Worm (Caenorhabditis elegans) whole organism, early embryonic: ENCODE results near the gene dod-21.

ENCODE experiments used
- B0310.2 ChIP-seq: sonication (generic microtip); optimal IDR thresholded peaks from 2 replicates; lab custom pipeline; 2016; ENCODE audit warnings: mild to moderate bottlenecking, missing genetic modification characterization, missing compliant biosample characterization
- F13C5.2 ChIP-seq: sonication (generic microtip); optimal IDR thresholded peaks from 2 replicates; lab custom pipeline; 2017; ENCODE audit warnings: mild to moderate bottlenecking, missing genetic modification characterization, inconsistent platforms, missing compliant biosample characterization
- aly-1 ChIP-seq: sonication (generic microtip); optimal IDR thresholded peaks from 2 replicates; lab custom pipeline; 2016; ENCODE audit warnings: missing genetic modification characterization, missing compliant biosample characterization
- ama-1 ChIP-seq: fragments of 150-350 bp; optimal IDR thresholded peaks from 2 replicates; lab custom pipeline; 2014
- ceh-13 ChIP-seq: fragments of 200-800 bp; sonication (Bioruptor generic); optimal IDR thresholded peaks from 2 replicates; lab custom pipeline; 2018; ENCODE audit warnings: mild to moderate bottlenecking, missing genetic modification characterization, missing compliant biosample characterization
- ceh-36 ChIP-seq: sonication (generic microtip); optimal IDR thresholded peaks from 2 replicates; lab custom pipeline; 2016; ENCODE audit warnings: missing genetic modification characterization, inconsistent platforms, missing compliant biosample characterization
- ets-7 ChIP-seq: sonication (generic microtip); optimal IDR thresholded peaks from 2 replicates; lab custom pipeline; 2016; ENCODE audit warnings: missing genotype, missing genetic modification characterization, missing compliant biosample characterization
- flt-1 ChIP-seq: fragments of 200-800 bp; sonication (Bioruptor generic); IDR thresholded peaks from 2 replicates; pipeline ENCODE4 v1.3.6; 2022; ENCODE audit warnings: missing genetic modification characterization, missing compliant biosample characterization
- hmbx-1 ChIP-seq: sonication (generic microtip); optimal IDR thresholded peaks from 2 replicates; lab custom pipeline; 2016; ENCODE audit warnings: mild to moderate bottlenecking, missing genetic modification characterization, missing compliant biosample characterization
- hmg-4 ChIP-seq: fragments of 200-800 bp; sonication (Bioruptor generic); optimal IDR thresholded peaks from 2 replicates; lab custom pipeline; 2018; ENCODE audit warnings: mild to moderate bottlenecking, missing genetic modification characterization, missing compliant biosample characterization
- hnd-1 ChIP-seq: sonication (generic microtip); optimal IDR thresholded peaks from 2 replicates; lab custom pipeline; 2016; ENCODE audit warnings: missing genetic modification characterization, missing compliant biosample characterization
- pes-1 ChIP-seq: fragments of 200-800 bp; sonication (Bioruptor generic); IDR thresholded peaks from 2 replicates; pipeline ENCODE4 v1.3.6; 2022; ENCODE audit warnings: missing genetic modification reagents, missing genetic modification characterization, missing compliant biosample characterization
- scrt-1 ChIP-seq: fragments of 200-800 bp; sonication (Bioruptor generic); IDR thresholded peaks from 2 replicates; pipeline ENCODE4 v1.3.6; 2022; ENCODE audit warnings: missing genetic modification characterization, missing compliant biosample characterization
- sea-1 ChIP-seq: fragments of 200-800 bp; sonication (Bioruptor generic); conservative IDR thresholded peaks from 2 replicates; pipeline ENCODE4 v1.3.6; 2022; ENCODE audit warnings: missing genetic modification characterization, missing compliant biosample characterization
- tbx-11 ChIP-seq: fragments of 200-800 bp; sonication (Bioruptor generic); IDR thresholded peaks from 2 replicates; pipeline ENCODE4 v1.3.6; 2022; ENCODE audit warnings: missing genetic modification characterization, missing compliant biosample characterization
- tbx-37 ChIP-seq: fragments of 200-800 bp; sonication (Bioruptor generic); conservative IDR thresholded peaks from 2 replicates; pipeline ENCODE4 v1.3.6; 2022; ENCODE audit warnings: missing genetic modification reagents, missing genetic modification characterization, missing compliant biosample characterization
- tra-4 ChIP-seq: sonication (generic microtip); optimal IDR thresholded peaks from 2 replicates; lab custom pipeline; 2017; ENCODE audit warnings: missing genetic modification characterization, missing compliant biosample characterization

The dod-21 gene

ce11 chrIV:12936221-12936776 lies at the start of gene dod-21, which contains the start of gene cld-1:
Gene dod-21, plus strand, starts transcription at chrIV:12936738.
Gene cld-1, minus strand, starts transcription at chrIV:12936271.
- no peak for TF ChIP-seq tbx-37 (GFP tag; lab: Robert Waterston, UW)
- TF ChIP-seq tbx-11 (GFP tag; lab: Robert Waterston, UW) = no peak
- TF ChIP-seq ceh-13 = no peak
- no peak for TF ChIP-seq ama-1 (lab: Kevin White, UChicago)
- TF ChIP-seq hmg-4 (GFP tag; lab: Kevin White, UChicago) = no peak
- TF ChIP-seq hnd-1 = no peak
- TF ChIP-seq scrt-1 = no peak
- TF ChIP-seq aly-1 (tag; lab: Kevin White, UChicago) = no peak

DNA sequence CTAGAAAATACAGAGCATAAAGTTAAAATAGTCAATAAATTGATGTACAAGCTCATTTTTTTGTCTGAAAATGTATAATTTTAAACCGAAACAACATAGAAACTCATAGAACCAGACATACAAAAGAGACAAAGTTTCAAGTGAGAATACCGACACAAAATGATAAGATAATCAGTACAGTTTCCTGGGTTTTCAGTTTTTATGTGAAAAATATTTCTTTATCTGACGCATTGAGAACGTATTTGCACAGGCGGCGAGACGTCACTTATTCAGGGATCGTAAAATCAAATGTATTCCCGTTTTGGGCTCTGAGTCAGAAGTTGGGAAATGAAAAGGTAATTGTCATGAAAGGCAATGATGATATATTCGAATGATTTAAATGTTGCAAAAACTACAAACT lies 46.1 kb upstream of the dod-21 start, which contains the start of gene K08D8.6:
K08D8.6 (minus strand) TSS at position 64 of the 400 bp plus-strand sequence.
- TF ChIP-seq ama-1 (lab: Kevin White, UChicago) (no peak), aly-1 (tag; lab: Kevin White, UChicago) (no peak), hnd-1 (no peak), tbx-37 (GFP tag; lab: Robert Waterston, UW) (no peak), ets-7 (no peak), flt-1 (no peak)

- TF ChIP-seq sea-1 (GFP tag; lab: Robert Waterston, UW) (no peak), B0310.2 (no peak), aly-1 (tag; lab: Kevin White, UChicago) (no peak), flt-1 (no peak), ceh-13 (no peak), tbx-11 (GFP tag; lab: Robert Waterston, UW) (no peak), tra-4 (tag; lab: Kevin White, UChicago) (no peak), hmg-4 (GFP tag; lab: Kevin White, UChicago) (no peak)
These were observed 45.5 kb upstream of the dod-21 start for ce11 chrIV:12891080-12891479.

ce11 chrIV:12892194-12892593 lies 44.3 kb upstream of the dod-21 start, which contains the start of gene K08D8.1:
Gene K08D8.1, plus strand, starts transcription at chrIV:12892494.
- TF ChIP-seq ceh-13 = no peak
- no peak for TF ChIP-seq pes-1 (GFP tag; lab: Robert Waterston, UW)
- no peak for TF ChIP-seq aly-1 (tag; lab: Kevin White, UChicago)
- no peak for TF ChIP-seq F13C5.2 (tag; lab: Kevin White, UChicago)
- TF ChIP-seq tra-4 (tag; lab: Kevin White, UChicago) = no peak
- TF ChIP-seq ceh-36 (tag; lab: Kevin White, UChicago) = no peak
- no peak for TF ChIP-seq scrt-1
- no peak for TF ChIP-seq hnd-1

DNA sequence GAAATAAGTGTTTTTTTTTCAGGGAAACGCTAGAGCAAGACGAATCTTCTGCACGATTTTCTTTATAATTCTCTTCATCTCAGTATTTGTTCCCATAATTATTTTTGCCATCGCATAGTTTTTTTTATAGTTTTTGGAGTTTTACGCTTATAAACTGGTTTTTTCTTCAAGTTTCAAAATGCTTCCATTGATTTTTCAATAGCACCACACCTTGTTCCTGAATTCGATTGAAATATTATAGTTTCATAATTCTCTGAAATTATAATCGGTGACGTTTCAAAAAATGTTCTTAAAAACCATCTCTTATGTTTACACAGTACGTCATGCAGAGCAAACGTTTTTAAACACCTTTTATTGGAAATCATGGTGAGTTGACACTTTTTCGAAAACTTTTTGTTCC lies 43.4 kb upstream of the dod-21 start, which contains the start of gene K08D8.12:
K08D8.12 (plus strand) TSS at position 301 of the 400 bp plus-strand sequence.
- TF ChIP-seq sea-1 (GFP tag; lab: Robert Waterston, UW) (no peak), aly-1 (tag; lab: Kevin White, UChicago) (no peak), F13C5.2 (tag; lab: Kevin White, UChicago) (no peak), tbx-37 (GFP tag; lab: Robert Waterston, UW) (no peak), ceh-13 (no peak), hnd-1 (no peak), ceh-36 (tag; lab: Kevin White, UChicago) (no peak), flt-1 (no peak), ama-1 (lab: Kevin White, UChicago) (no peak), pes-1 (GFP tag; lab: Robert Waterston, UW) (no peak), hmbx-1 (no peak), B0310.2 (no peak)

DNA sequence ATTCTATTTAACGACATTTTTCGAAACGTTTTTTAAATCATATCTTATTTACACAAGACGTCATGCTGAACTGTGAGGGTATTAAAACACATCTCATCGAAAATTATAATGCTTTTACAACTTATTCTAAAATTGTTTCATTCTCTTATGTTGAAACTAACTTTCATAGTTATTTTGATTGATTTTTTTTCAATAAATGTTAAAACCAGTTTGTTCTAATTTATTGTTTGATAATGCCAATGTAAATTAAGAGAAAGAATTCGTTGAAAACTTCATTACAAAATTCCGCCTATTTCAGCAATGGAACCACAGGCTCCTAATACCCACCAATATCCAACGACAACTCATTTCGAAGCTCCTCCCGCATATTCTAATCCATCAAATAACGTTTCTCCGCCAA lies 41.5 kb upstream of the dod-21 start, which contains the start of gene K08D8.11:
K08D8.11 (plus strand) TSS at position 301 of the 400 bp plus-strand sequence.
- no peak for TF ChIP-seq tbx-11 (GFP tag; lab: Robert Waterston, UW)
- no peak for TF ChIP-seq tbx-37 (GFP tag; lab: Robert Waterston, UW)
- no peak for TF ChIP-seq hnd-1
- TF ChIP-seq flt-1 = no peak
- TF ChIP-seq hmg-4 (GFP tag; lab: Kevin White, UChicago) = no peak
- TF ChIP-seq ceh-13 = no peak
- no peak for TF ChIP-seq tra-4 (tag; lab: Kevin White, UChicago)
- no peak for TF ChIP-seq B0310.2
- TF ChIP-seq F13C5.2 (tag; lab: Kevin White, UChicago) = no peak
- TF ChIP-seq sea-1 (GFP tag; lab: Robert Waterston, UW) = no peak
- TF ChIP-seq ceh-36 (tag; lab: Kevin White, UChicago) = no peak
- no peak for TF ChIP-seq hmbx-1
- TF ChIP-seq scrt-1 = no peak
- TF ChIP-seq ets-7 = no peak
- no peak for TF ChIP-seq aly-1 (tag; lab: Kevin White, UChicago)
- no peak for TF ChIP-seq pes-1 (GFP tag; lab: Robert Waterston, UW)
- no peak for TF ChIP-seq ama-1 (lab: Kevin White, UChicago)

- TF ChIP-seq hmg-4 (GFP tag; lab: Kevin White, UChicago) = no peak
- no peak for TF ChIP-seq ama-1 (lab: Kevin White, UChicago)
- no peak for TF ChIP-seq tbx-11 (GFP tag; lab: Robert Waterston, UW)
- TF ChIP-seq ceh-36 (tag; lab: Kevin White, UChicago) = no peak
- no peak for TF ChIP-seq aly-1 (tag; lab: Kevin White, UChicago)
- no peak for TF ChIP-seq flt-1
- no peak for TF ChIP-seq hnd-1
- no peak for TF ChIP-seq B0310.2
- no peak for TF ChIP-seq ceh-13
- TF ChIP-seq tbx-37 (GFP tag; lab: Robert Waterston, UW) = no peak
- TF ChIP-seq ets-7 = no peak
- no peak for TF ChIP-seq tra-4 (tag; lab: Kevin White, UChicago)
- no peak for TF ChIP-seq scrt-1
- TF ChIP-seq F13C5.2 (tag; lab: Kevin White, UChicago) = no peak
- no peak for TF ChIP-seq hmbx-1
- TF ChIP-seq pes-1 (GFP tag; lab: Robert Waterston, UW) = no peak
- TF ChIP-seq sea-1 (GFP tag; lab: Robert Waterston, UW) = no peak
These were observed 40.1 kb upstream of the dod-21 start, which contains the start of gene K08D8.7 for ce11 chrIV:12896371-12896882. Gene K08D8.7, plus strand, starts transcription at chrIV:12896832.
